Fruit fly (Drosophila melanogaster) whole organism, embryonic: Measurements from ENCODE around the gene Ldaf1.
A peak's percentile ranks its signal among the peaks of the same experiment; 100 is the strongest.

Experiments used
- Asciz ChIP-seq: fragments of 200-800 bp; sonication (Bioruptor generic); optimal IDR thresholded peaks from 2 replicates; lab custom pipeline; 2017; ENCODE audit warnings: missing biosample characterization, mild to moderate bottlenecking, missing genetic modification characterization, missing genetic modification reagents
- BEAF-32 ChIP-seq: fragments of 200-800 bp; sonication (Bioruptor generic); optimal IDR thresholded peaks from 3 replicates; lab custom pipeline; 2017; ENCODE audit warnings: missing biosample characterization, missing genetic modification characterization, mild to moderate bottlenecking, moderate library complexity, missing genetic modification reagents
- CG10431 ChIP-seq: fragments of 200-800 bp; sonication (Bioruptor generic); optimal IDR thresholded peaks from 3 replicates; lab custom pipeline; 2018; ENCODE audit warnings: missing biosample characterization, mild to moderate bottlenecking, missing genetic modification characterization
- CG10565 ChIP-seq: fragments of 200-800 bp; sonication (Bioruptor generic); optimal IDR thresholded peaks from 3 replicates; lab custom pipeline; 2016; ENCODE audit warnings: missing biosample characterization, mild to moderate bottlenecking, missing genetic modification characterization
- CG10654 ChIP-seq: fragments of 200-800 bp; sonication (Bioruptor generic); optimal IDR thresholded peaks from 2 replicates; lab custom pipeline; 2016; ENCODE audit warnings: missing biosample characterization, missing genetic modification characterization
- CG12236 ChIP-seq: fragments of 200-800 bp; sonication (Bioruptor generic); optimal IDR thresholded peaks from 2 replicates; lab custom pipeline; 2016; ENCODE audit warnings: missing biosample characterization, missing genetic modification characterization
- CG13624 ChIP-seq: fragments of 200-800 bp; sonication (Bioruptor generic); optimal IDR thresholded peaks from 2 replicates; lab custom pipeline; 2016; ENCODE audit warnings: missing biosample characterization, missing genetic modification characterization
- CG14014 ChIP-seq: fragments of 200-800 bp; sonication (Bioruptor generic); IDR thresholded peaks from 2 replicates; pipeline ENCODE4 v1.3.6; 2022; ENCODE audit warnings: missing biosample characterization, missing genetic modification characterization
- CG14667 ChIP-seq: fragments of 200-800 bp; sonication (Bioruptor generic); IDR thresholded peaks from 2 replicates; pipeline ENCODE4 v1.3.6; 2022; ENCODE audit warnings: missing biosample characterization, missing genetic modification characterization
- CG15514 ChIP-seq: fragments of 200-800 bp; sonication (Bioruptor generic); optimal IDR thresholded peaks from 3 replicates; lab custom pipeline; 2017; ENCODE audit warnings: missing biosample characterization, missing genetic modification characterization, mild to moderate bottlenecking, moderate library complexity, missing genetic modification reagents
- CG17186 ChIP-seq: fragments of 200-800 bp; sonication (Bioruptor generic); optimal IDR thresholded peaks from 3 replicates; lab custom pipeline; 2017; ENCODE audit warnings: missing biosample characterization, missing genetic modification reagents, missing genetic modification characterization
- CG17359 ChIP-seq: fragments of 200-800 bp; sonication (Bioruptor generic); optimal IDR thresholded peaks from 3 replicates; lab custom pipeline; 2018; ENCODE audit warnings: missing biosample characterization, mild to moderate bottlenecking, missing genetic modification characterization, moderate library complexity
- CG18011 ChIP-seq: fragments of 200-800 bp; sonication (Bioruptor generic); optimal IDR thresholded peaks from 2 replicates; lab custom pipeline; 2017; ENCODE audit warnings: missing biosample characterization, missing genetic modification characterization, mild to moderate bottlenecking, moderate library complexity, missing genotype
- CG2875 ChIP-seq: fragments of 200-800 bp; sonication (Bioruptor generic); optimal IDR thresholded peaks from 2 replicates; lab custom pipeline; 2017; ENCODE audit warnings: missing biosample characterization, mild to moderate bottlenecking, missing genetic modification characterization, missing genetic modification reagents
- CG3065 ChIP-seq: fragments of 200-800 bp; sonication (Bioruptor generic); optimal IDR thresholded peaks from 2 replicates; lab custom pipeline; 2016; ENCODE audit warnings: missing biosample characterization, missing genetic modification characterization
- CG31365 ChIP-seq: fragments of 200-800 bp; sonication (Bioruptor generic); optimal IDR thresholded peaks from 2 replicates; lab custom pipeline; 2018; ENCODE audit warnings: missing biosample characterization, mild to moderate bottlenecking, missing genetic modification characterization
- CG3407 ChIP-seq: fragments of 200-800 bp; sonication (Bioruptor generic); optimal IDR thresholded peaks from 2 replicates; lab custom pipeline; 2018; ENCODE audit warnings: missing biosample characterization, mild to moderate bottlenecking, missing genetic modification characterization
- CG34422 ChIP-seq: fragments of 200-800 bp; sonication (Bioruptor generic); IDR thresholded peaks from 3 replicates; pipeline ENCODE4 v1.3.6; 2022; ENCODE audit warnings: missing biosample characterization, missing genetic modification characterization
- CG4360 ChIP-seq: fragments of 200-800 bp; sonication (Bioruptor generic); IDR thresholded peaks from 2 replicates; pipeline ENCODE4 v1.3.6; 2022; ENCODE audit warnings: missing biosample characterization, missing genetic modification characterization
- CG4707 ChIP-seq: fragments of 200-800 bp; sonication (Bioruptor generic); optimal IDR thresholded peaks from 2 replicates; lab custom pipeline; 2018; ENCODE audit warnings: missing biosample characterization, mild to moderate bottlenecking, missing genetic modification characterization, moderate library complexity
- CG5180 ChIP-seq: fragments of 200-800 bp; sonication (Bioruptor generic); optimal IDR thresholded peaks from 3 replicates; lab custom pipeline; 2017; ENCODE audit warnings: missing biosample characterization, missing genetic modification characterization, mild to moderate bottlenecking, moderate library complexity, missing genetic modification reagents
- CG7987 ChIP-seq: fragments of 200-800 bp; sonication (Bioruptor generic); optimal IDR thresholded peaks from 2 replicates; lab custom pipeline; 2018; ENCODE audit warnings: missing biosample characterization, mild to moderate bottlenecking, missing genetic modification characterization, moderate library complexity
- Doc3 ChIP-seq: fragments of 200-800 bp; sonication (Bioruptor generic); IDR thresholded peaks from 3 replicates; pipeline ENCODE4 v1.3.6; 2022; ENCODE audit warnings: missing biosample characterization, missing genetic modification characterization; ENCODE audit not compliant: partially characterized antibody
- HLH4C ChIP-seq: fragments of 200-800 bp; sonication (Bioruptor generic); IDR thresholded peaks from 3 replicates; pipeline ENCODE4 v1.3.6; 2022; ENCODE audit warnings: missing biosample characterization, missing genetic modification characterization; ENCODE audit not compliant: partially characterized antibody
- HLH54F ChIP-seq: fragments of 200-800 bp; sonication (Bioruptor generic); optimal IDR thresholded peaks from 3 replicates; lab custom pipeline; 2016; ENCODE audit warnings: missing biosample characterization, missing genetic modification characterization
- Hmr ChIP-seq: fragments of 200-800 bp; sonication (Bioruptor generic); optimal IDR thresholded peaks from 3 replicates; lab custom pipeline; 2017; ENCODE audit warnings: mild to moderate bottlenecking, missing biosample characterization, missing genetic modification reagents, missing genetic modification characterization
- Lim3 ChIP-seq: fragments of 200-800 bp; sonication (Bioruptor generic); IDR thresholded peaks from 2 replicates; pipeline ENCODE4 v1.3.6; 2022; ENCODE audit warnings: missing biosample characterization, missing genetic modification characterization
- Meics ChIP-seq: fragments of 200-800 bp; sonication (Bioruptor generic); optimal IDR thresholded peaks from 2 replicates; lab custom pipeline; 2017; ENCODE audit warnings: missing biosample characterization, mild to moderate bottlenecking, missing genetic modification characterization
- Sin3A ChIP-seq: fragments of >200 bp; optimal IDR thresholded peaks from 2 replicates; lab custom pipeline; 2018
- ab ChIP-seq: fragments of 200-800 bp; sonication (Bioruptor generic); optimal IDR thresholded peaks from 2 replicates; lab custom pipeline; 2016; ENCODE audit warnings: missing biosample characterization, missing genetic modification characterization
- br ChIP-seq: fragments of >200 bp; optimal IDR thresholded peaks from 2 replicates; lab custom pipeline; 2017
- cad ChIP-seq: fragments of >200 bp; optimal IDR thresholded peaks from 2 replicates; lab custom pipeline; 2017; ENCODE audit warnings: missing biosample characterization, missing genetic modification characterization
- da ChIP-seq: fragments of 200-800 bp; sonication (Bioruptor generic); optimal IDR thresholded peaks from 2 replicates; lab custom pipeline; 2016; ENCODE audit warnings: missing biosample characterization, missing genetic modification characterization
- en ChIP-seq: fragments of 200-800 bp; sonication (Bioruptor generic); optimal IDR thresholded peaks from 2 replicates; lab custom pipeline; 2016; ENCODE audit warnings: missing biosample characterization, missing genetic modification characterization
- fd96Cb ChIP-seq: fragments of 200-800 bp; sonication (Bioruptor generic); optimal IDR thresholded peaks from 2 replicates; lab custom pipeline; 2018; ENCODE audit warnings: missing biosample characterization, mild to moderate bottlenecking, missing genetic modification characterization, moderate library complexity
- gcm2 ChIP-seq: fragments of 200-800 bp; sonication (Bioruptor generic); optimal IDR thresholded peaks from 2 replicates; lab custom pipeline; 2016; ENCODE audit warnings: missing biosample characterization, missing genetic modification characterization
- gem ChIP-seq: fragments of 200-800 bp; sonication (Bioruptor generic); optimal IDR thresholded peaks from 2 replicates; lab custom pipeline; 2019; ENCODE audit warnings: missing biosample characterization, mild to moderate bottlenecking, missing genetic modification characterization, moderate library complexity
- h ChIP-seq: fragments of >200 bp; optimal IDR thresholded peaks from 2 replicates; lab custom pipeline; 2017
- her ChIP-seq: fragments of 200-800 bp; sonication (Bioruptor generic); optimal IDR thresholded peaks from 2 replicates; lab custom pipeline; 2016; ENCODE audit warnings: missing biosample characterization, missing genetic modification characterization
- inv ChIP-seq: fragments of 200-800 bp; sonication (Bioruptor generic); IDR thresholded peaks from 2 replicates; pipeline ENCODE4 v1.3.6; 2022; ENCODE audit warnings: missing biosample characterization, missing genetic modification characterization; ENCODE audit not compliant: partially characterized antibody
- nerfin-2 ChIP-seq: fragments of 200-800 bp; sonication (Bioruptor generic); IDR thresholded peaks from 2 replicates; pipeline ENCODE4 v1.3.6; 2022; ENCODE audit warnings: missing biosample characterization, missing genetic modification characterization; ENCODE audit not compliant: partially characterized antibody
- peb ChIP-seq: fragments of 200-800 bp; sonication (Bioruptor generic); IDR thresholded peaks from 2 replicates; pipeline ENCODE4 v1.3.6; 2022; ENCODE audit warnings: missing biosample characterization, missing genetic modification characterization
- pfk ChIP-seq: fragments of 200-800 bp; sonication (Bioruptor generic); optimal IDR thresholded peaks from 2 replicates; lab custom pipeline; 2018; ENCODE audit warnings: missing biosample characterization, mild to moderate bottlenecking, missing genetic modification characterization, moderate library complexity
- pnt ChIP-seq: fragments of 200-800 bp; sonication (Bioruptor generic); optimal IDR thresholded peaks from 3 replicates; lab custom pipeline; 2016; ENCODE audit warnings: missing biosample characterization, missing genetic modification characterization
- shn ChIP-seq: fragments of 200-800 bp; sonication (Bioruptor generic); optimal IDR thresholded peaks from 3 replicates; lab custom pipeline; 2016; ENCODE audit warnings: missing biosample characterization, missing genetic modification characterization
- sima ChIP-seq: fragments of 200-800 bp; sonication (Bioruptor generic); optimal IDR thresholded peaks from 2 replicates; lab custom pipeline; 2016; ENCODE audit warnings: missing biosample characterization, missing genetic modification characterization
- sob ChIP-seq: fragments of 200-800 bp; sonication (Bioruptor generic); IDR thresholded peaks from 2 replicates; pipeline ENCODE4 v1.3.6; 2022; ENCODE audit warnings: missing biosample characterization, missing genetic modification characterization
- sqz ChIP-seq: fragments of 200-800 bp; sonication (Bioruptor generic); optimal IDR thresholded peaks from 3 replicates; lab custom pipeline; 2018; ENCODE audit warnings: missing biosample characterization, mild to moderate bottlenecking, missing genetic modification characterization
- tll ChIP-seq, 2 experiments: fragments of 200-800 bp in 1 of 2; fragments of >200 bp in 1 of 2; sonication (Bioruptor generic) in 1 of 2; optimal IDR thresholded peaks; 2 replicates each; lab custom pipeline; 2017 to 2019; ENCODE audit warnings: missing biosample characterization in 2 of 2, missing genetic modification characterization in 2 of 2, mild to moderate bottlenecking in 1 of 2, moderate library complexity in 1 of 2
- toy ChIP-seq: fragments of 200-800 bp; sonication (Bioruptor generic); IDR thresholded peaks from 2 replicates; pipeline ENCODE4 v1.3.6; 2022; ENCODE audit warnings: missing biosample characterization, missing genetic modification characterization
- yki ChIP-seq: fragments of >200 bp; optimal IDR thresholded peaks from 3 replicates; lab custom pipeline; 2018

Gene Ldaf1

DNA sequence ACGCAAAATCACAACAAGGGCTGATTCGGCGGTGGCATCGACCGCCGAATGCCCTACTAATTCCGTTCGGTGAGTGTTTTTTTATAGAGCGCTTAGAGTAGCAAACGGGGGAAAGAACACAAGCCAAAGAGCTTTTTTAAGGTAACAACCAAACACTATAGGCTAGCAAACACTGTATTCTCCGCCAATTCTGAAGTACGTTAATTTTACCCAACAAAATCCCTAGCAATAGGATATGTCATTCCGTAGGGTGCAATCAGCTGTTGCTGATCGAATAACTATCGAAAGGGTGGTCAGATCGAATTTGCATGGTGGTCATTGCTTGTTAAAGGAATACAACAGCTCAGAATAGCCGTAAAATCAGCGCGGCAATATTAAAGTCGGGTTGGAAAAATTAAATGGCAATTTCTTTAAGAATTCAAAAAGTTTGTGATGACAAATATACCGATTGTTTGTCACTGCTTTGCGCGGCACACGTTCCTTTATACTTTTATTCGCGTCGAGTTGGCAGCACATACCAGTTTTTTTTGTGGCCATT, 6.1 kb upstream of the Ldaf1 start, which contains the start of gene mip130 (continued):
- TF ChIP-seq tll (GFP tag; optimal IDR thresholded peaks at IDR 0.05; lab: Kevin White, UChicago) (no peak), CG15514 (no peak), CG4707 (GFP tag; lab: Kevin White, UChicago) (no peak), Hmr (peak; percentile 63), CG10565 (no peak), CG31365 (tag; lab: Kevin White, UChicago) (no peak), ab (no peak), nerfin-2 (GFP tag; lab: Robert Waterston, UW) (no peak), sima (no peak), CG17186 (peak; percentile 7), CG5180 (GFP tag; lab: Kevin White, UChicago) (no peak), CG2875 (no peak), da (GFP tag; lab: Kevin White, UChicago) (no peak), HLH4C (GFP tag; lab: Robert Waterston, UW) (peak; percentile 59; the same call in 2 of the 3 replicates), Meics (GFP tag; lab: Kevin White, UChicago) (peak; percentile 57), h (no peak), CG18011 (GFP tag; lab: Kevin White, UChicago) (no peak), CG34422 (GFP tag; lab: Robert Waterston, UW) (peak; percentile 54; the same call in 1 of the 3 replicates), HLH54F (GFP tag; lab: Kevin White, UChicago) (peak; percentile 3), br (no peak), sqz (GFP tag; lab: Kevin White, UChicago) (peak; percentile 88), yki (lab: Kevin White, UChicago) (no peak), CG7987 (no peak), peb (GFP tag; lab: Robert Waterston, UW) (peak; percentile 30; the same call in 1 of the 2 replicates), Lim3 (GFP tag; lab: Robert Waterston, UW) (no peak), pnt (GFP tag; lab: Kevin White, UChicago) (peak; percentile 46), inv (peak; percentile 65; the same call in 1 of the 2 replicates), pfk (GFP tag; lab: Kevin White, UChicago) (no peak), gem (no peak), shn (GFP tag; lab: Kevin White, UChicago) (no peak), CG17359 (peak; percentile 55), Sin3A (lab: Kevin White, UChicago) (peak; percentile 58), gcm2 (no peak), Asciz (GFP tag; lab: Kevin White, UChicago) (no peak), CG14014 (GFP tag; lab: Robert Waterston, UW) (peak; percentile 69), CG3065 (GFP tag; lab: Kevin White, UChicago) (no peak), toy (GFP tag; lab: Robert Waterston, UW) (no peak), CG12236 (GFP tag; lab: Kevin White, UChicago) (no peak), cad (GFP tag; lab: Kevin White, UChicago) (no peak), Doc3 (GFP tag; lab: Robert Waterston, UW) (peak; percentile 56), CG10654 (GFP tag; lab: Kevin White, UChicago) (peak; percentile 9), CG4360 (GFP tag; lab: Robert Waterston, UW) (no peak), en (GFP tag; lab: Kevin White, UChicago) (no peak), BEAF-32 (peak; percentile 80), CG10431 (GFP tag; lab: Kevin White, UChicago) (peak; percentile 12), CG3407 (no peak), CG14667 (GFP tag; lab: Robert Waterston, UW) (no peak), CG13624 (GFP tag; lab: Kevin White, UChicago) (peak; percentile 57), sob (peak; percentile 64; the same call in 1 of the 2 replicates), her (GFP tag; lab: Kevin White, UChicago) (no peak), fd96Cb (tag; lab: Kevin White, UChicago) (peak; percentile 30)
